Fruit fly (Drosophila melanogaster) whole organism, embryonic: Measurements from ENCODE around the gene CG11726.

ENCODE experiments used
- Atf3 ChIP-seq: fragments of 200-800 bp; sonication (Bioruptor generic); optimal IDR thresholded peaks from 3 replicates; lab custom pipeline; 2016; ENCODE audit warnings: missing biosample characterization, missing genetic modification characterization
- CG10959 ChIP-seq: fragments of 200-800 bp; sonication (Bioruptor generic); IDR thresholded peaks from 2 replicates; pipeline ENCODE4 v1.3.6; 2022; ENCODE audit warnings: missing biosample characterization, missing genetic modification characterization
- CG11085 ChIP-seq: fragments of 200-800 bp; sonication (Bioruptor generic); IDR thresholded peaks from 2 replicates; pipeline ENCODE4 v1.3.6; 2022; ENCODE audit warnings: missing biosample characterization, missing genetic modification characterization
- CG12219 ChIP-seq: fragments of 200-800 bp; sonication (Bioruptor generic); optimal IDR thresholded peaks from 3 replicates; lab custom pipeline; 2018; ENCODE audit warnings: missing biosample characterization, mild to moderate bottlenecking, missing genetic modification characterization
- CG12299 ChIP-seq: fragments of 200-800 bp; sonication (Bioruptor generic); optimal IDR thresholded peaks from 2 replicates; lab custom pipeline; 2018; ENCODE audit warnings: missing biosample characterization, mild to moderate bottlenecking, missing genetic modification characterization
- CG13123 ChIP-seq: fragments of 200-800 bp; sonication (Bioruptor generic); optimal IDR thresholded peaks from 2 replicates; lab custom pipeline; 2016; ENCODE audit warnings: missing biosample characterization, missing genetic modification characterization
- CG13775 ChIP-seq: fragments of 200-800 bp; sonication (Bioruptor generic); optimal IDR thresholded peaks from 3 replicates; lab custom pipeline; 2017; ENCODE audit warnings: missing biosample characterization, mild to moderate bottlenecking, missing genetic modification characterization
- CG14965 ChIP-seq: fragments of 200-800 bp; sonication (Bioruptor generic); optimal IDR thresholded peaks from 2 replicates; lab custom pipeline; 2016; ENCODE audit warnings: missing biosample characterization, missing genetic modification characterization, borderline replicate concordance
- CG16779 ChIP-seq: fragments of 200-800 bp; sonication (Bioruptor generic); IDR thresholded peaks from 2 replicates; pipeline ENCODE4 v1.3.6; 2022; ENCODE audit warnings: missing biosample characterization, missing genetic modification characterization
- CG17186 ChIP-seq: fragments of 200-800 bp; sonication (Bioruptor generic); optimal IDR thresholded peaks from 3 replicates; lab custom pipeline; 2017; ENCODE audit warnings: missing biosample characterization, missing genetic modification reagents, missing genetic modification characterization
- CG2120 ChIP-seq: fragments of 200-800 bp; sonication (Bioruptor generic); optimal IDR thresholded peaks from 3 replicates; lab custom pipeline; 2016; ENCODE audit warnings: missing biosample characterization, missing genetic modification characterization
- CG2712 ChIP-seq: fragments of 200-800 bp; optimal IDR thresholded peaks from 3 replicates; lab custom pipeline; 2019; ENCODE audit warnings: missing biosample characterization, mild to moderate bottlenecking, missing genetic modification characterization, moderate library complexity
- CG31365 ChIP-seq: fragments of 200-800 bp; sonication (Bioruptor generic); optimal IDR thresholded peaks from 2 replicates; lab custom pipeline; 2018; ENCODE audit warnings: missing biosample characterization, mild to moderate bottlenecking, missing genetic modification characterization
- CG6654 ChIP-seq: fragments of 200-800 bp; sonication (Bioruptor generic); optimal IDR thresholded peaks from 2 replicates; lab custom pipeline; 2017; ENCODE audit warnings: missing biosample characterization, mild to moderate bottlenecking, missing genetic modification characterization
- CG6683 ChIP-seq: fragments of 200-800 bp; sonication (Bioruptor generic); optimal IDR thresholded peaks from 2 replicates; lab custom pipeline; 2017; ENCODE audit warnings: missing biosample characterization, mild to moderate bottlenecking, missing genetic modification characterization, missing genetic modification reagents
- CG7556 ChIP-seq: fragments of 200-800 bp; sonication (Bioruptor generic); optimal IDR thresholded peaks from 2 replicates; lab custom pipeline; 2017; ENCODE audit warnings: missing biosample characterization, mild to moderate bottlenecking, missing genetic modification characterization
- Doc3 ChIP-seq: fragments of 200-800 bp; sonication (Bioruptor generic); IDR thresholded peaks from 3 replicates; pipeline ENCODE4 v1.3.6; 2022; ENCODE audit warnings: missing biosample characterization, missing genetic modification characterization; ENCODE audit not compliant: partially characterized antibody
- Ets65A ChIP-seq: fragments of 200-800 bp; sonication (Bioruptor generic); peaks from one replicate; lab custom pipeline; 2016; ENCODE audit warnings: missing biosample characterization, missing genetic modification characterization
- Fer1 ChIP-seq: fragments of 200-800 bp; sonication (Bioruptor generic); optimal IDR thresholded peaks from 2 replicates; lab custom pipeline; 2017; ENCODE audit warnings: missing biosample characterization, mild to moderate bottlenecking, missing genetic modification characterization
- HLH4C ChIP-seq: fragments of 200-800 bp; sonication (Bioruptor generic); IDR thresholded peaks from 3 replicates; pipeline ENCODE4 v1.3.6; 2022; ENCODE audit warnings: missing biosample characterization, missing genetic modification characterization; ENCODE audit not compliant: partially characterized antibody
- Hmr ChIP-seq: fragments of 200-800 bp; sonication (Bioruptor generic); optimal IDR thresholded peaks from 3 replicates; lab custom pipeline; 2017; ENCODE audit warnings: mild to moderate bottlenecking, missing biosample characterization, missing genetic modification reagents, missing genetic modification characterization
- Lim3 ChIP-seq: fragments of 200-800 bp; sonication (Bioruptor generic); IDR thresholded peaks from 2 replicates; pipeline ENCODE4 v1.3.6; 2022; ENCODE audit warnings: missing biosample characterization, missing genetic modification characterization
- Myb ChIP-seq: fragments of 200-800 bp; sonication (Bioruptor generic); optimal IDR thresholded peaks from 2 replicates; lab custom pipeline; 2016; ENCODE audit warnings: missing biosample characterization, missing genetic modification characterization
- NC2α ChIP-seq: fragments of 200-800 bp; sonication (Bioruptor generic); optimal IDR thresholded peaks from 2 replicates; lab custom pipeline; 2016; ENCODE audit warnings: missing biosample characterization, missing genetic modification characterization
- NK7.1 ChIP-seq: fragments of 200-800 bp; sonication (Bioruptor generic); optimal IDR thresholded peaks from 3 replicates; lab custom pipeline; 2016; ENCODE audit warnings: missing biosample characterization, missing genetic modification characterization
- Nf-YA ChIP-seq: fragments of 200-800 bp; sonication (Bioruptor generic); IDR thresholded peaks from 2 replicates; pipeline ENCODE4 v1.3.6; 2022; ENCODE audit warnings: missing biosample characterization, missing genetic modification characterization
- Nf-YB ChIP-seq: fragments of 200-800 bp; sonication (Bioruptor generic); optimal IDR thresholded peaks from 3 replicates; lab custom pipeline; 2019; ENCODE audit warnings: missing biosample characterization, mild to moderate bottlenecking, missing genetic modification characterization, moderate library complexity
- Sry-δ ChIP-seq: fragments of 200-800 bp; sonication (Bioruptor generic); optimal IDR thresholded peaks from 2 replicates; lab custom pipeline; 2016; ENCODE audit warnings: missing biosample characterization, missing genetic modification characterization
- Trl ChIP-seq, 3 experiments: fragments of >200 bp in 2 of 3; fragments of 200-800 bp in 1 of 3; sonication (Bioruptor generic) in 1 of 3; optimal IDR thresholded peaks; 2 replicates in 1 of 3; 3 replicates in 2 of 3; lab custom pipeline; 2016 to 2017; ENCODE audit warnings: missing biosample characterization in 1 of 3, missing genetic modification characterization in 1 of 3
- Xbp1 ChIP-seq: fragments of 200-800 bp; sonication (Bioruptor generic); optimal IDR thresholded peaks from 3 replicates; lab custom pipeline; 2016; ENCODE audit warnings: missing biosample characterization, mild to moderate bottlenecking, missing genetic modification characterization
- YL-1 ChIP-seq: fragments of 200-800 bp; sonication (Bioruptor generic); optimal IDR thresholded peaks from 3 replicates; lab custom pipeline; 2017; ENCODE audit warnings: missing biosample characterization, mild to moderate bottlenecking, missing genetic modification characterization
- al ChIP-seq: fragments of 200-800 bp; sonication (Bioruptor generic); IDR thresholded peaks from 2 replicates; pipeline ENCODE4 v1.3.6; 2022; ENCODE audit warnings: missing biosample characterization, missing genetic modification characterization
- ara ChIP-seq: fragments of 200-800 bp; sonication (Bioruptor generic); IDR thresholded peaks from 2 replicates; pipeline ENCODE4 v1.3.6; 2022; ENCODE audit warnings: missing biosample characterization, missing genetic modification characterization
- ash1 ChIP-seq: fragments of 200-800 bp; sonication (Bioruptor generic); optimal IDR thresholded peaks from 2 replicates; lab custom pipeline; 2018; ENCODE audit warnings: missing biosample characterization, mild to moderate bottlenecking, missing genetic modification characterization
- caup ChIP-seq: fragments of 200-800 bp; sonication (Bioruptor generic); optimal IDR thresholded peaks from 3 replicates; lab custom pipeline; 2017; ENCODE audit warnings: missing biosample characterization, mild to moderate bottlenecking, missing genetic modification characterization, moderate library complexity; ENCODE audit not compliant: severe bottlenecking
- corto ChIP-seq: fragments of 200-800 bp; sonication (Bioruptor generic); optimal IDR thresholded peaks from 2 replicates; lab custom pipeline; 2016; ENCODE audit warnings: missing biosample characterization, mild to moderate bottlenecking, missing genetic modification characterization, moderate library complexity
- dpn ChIP-seq, 2 experiments: fragments of 200-800 bp; sonication (Bioruptor generic); optimal IDR thresholded peaks; 3 replicates each; lab custom pipeline; 2016; ENCODE audit warnings: missing biosample characterization in 2 of 2, missing genetic modification characterization in 2 of 2
- fd3F ChIP-seq: fragments of 200-800 bp; sonication (Bioruptor generic); optimal IDR thresholded peaks from 2 replicates; lab custom pipeline; 2018; ENCODE audit warnings: missing biosample characterization, mild to moderate bottlenecking, missing genetic modification characterization, moderate library complexity
- gcm ChIP-seq: fragments of 200-800 bp; sonication (Bioruptor generic); optimal IDR thresholded peaks from 2 replicates; lab custom pipeline; 2019; ENCODE audit warnings: missing biosample characterization, mild to moderate bottlenecking, missing genetic modification characterization, moderate library complexity
- inv ChIP-seq: fragments of 200-800 bp; sonication (Bioruptor generic); IDR thresholded peaks from 2 replicates; pipeline ENCODE4 v1.3.6; 2022; ENCODE audit warnings: missing biosample characterization, missing genetic modification characterization; ENCODE audit not compliant: partially characterized antibody
- kni ChIP-seq: fragments of 200-800 bp; sonication (Bioruptor generic); optimal IDR thresholded peaks from 3 replicates; lab custom pipeline; 2017; ENCODE audit warnings: mild to moderate bottlenecking, missing biosample characterization, missing genetic modification reagents, missing genetic modification characterization
- maf-S ChIP-seq: fragments of 200-800 bp; sonication (Bioruptor generic); optimal IDR thresholded peaks from 2 replicates; lab custom pipeline; 2016; ENCODE audit warnings: missing biosample characterization, missing genetic modification characterization
- nerfin-1 ChIP-seq: fragments of 200-800 bp; sonication (Bioruptor generic); optimal IDR thresholded peaks from 3 replicates; lab custom pipeline; 2019; ENCODE audit warnings: missing biosample characterization, mild to moderate bottlenecking, missing genetic modification characterization, moderate library complexity
- p53 ChIP-seq: fragments of 200-800 bp; sonication (Bioruptor generic); optimal IDR thresholded peaks from 2 replicates; lab custom pipeline; 2016; ENCODE audit warnings: missing biosample characterization, missing genetic modification characterization
- pum ChIP-seq: fragments of 200-800 bp; sonication (Bioruptor generic); optimal IDR thresholded peaks from 2 replicates; lab custom pipeline; 2016; ENCODE audit warnings: missing biosample characterization, missing genetic modification characterization
- sima ChIP-seq: fragments of 200-800 bp; sonication (Bioruptor generic); optimal IDR thresholded peaks from 2 replicates; lab custom pipeline; 2016; ENCODE audit warnings: missing biosample characterization, missing genetic modification characterization
- ssp ChIP-seq: fragments of 200-800 bp; sonication (Bioruptor generic); IDR thresholded peaks from 2 replicates; pipeline ENCODE4 v1.3.6; 2022; ENCODE audit warnings: missing biosample characterization, missing genetic modification characterization
- toy ChIP-seq: fragments of 200-800 bp; sonication (Bioruptor generic); IDR thresholded peaks from 2 replicates; pipeline ENCODE4 v1.3.6; 2022; ENCODE audit warnings: missing biosample characterization, missing genetic modification characterization
- tx ChIP-seq: fragments of 200-800 bp; sonication (Bioruptor generic); optimal IDR thresholded peaks from 2 replicates; lab custom pipeline; 2016; ENCODE audit warnings: missing biosample characterization, missing genetic modification characterization

CG11726 gene

DNA sequence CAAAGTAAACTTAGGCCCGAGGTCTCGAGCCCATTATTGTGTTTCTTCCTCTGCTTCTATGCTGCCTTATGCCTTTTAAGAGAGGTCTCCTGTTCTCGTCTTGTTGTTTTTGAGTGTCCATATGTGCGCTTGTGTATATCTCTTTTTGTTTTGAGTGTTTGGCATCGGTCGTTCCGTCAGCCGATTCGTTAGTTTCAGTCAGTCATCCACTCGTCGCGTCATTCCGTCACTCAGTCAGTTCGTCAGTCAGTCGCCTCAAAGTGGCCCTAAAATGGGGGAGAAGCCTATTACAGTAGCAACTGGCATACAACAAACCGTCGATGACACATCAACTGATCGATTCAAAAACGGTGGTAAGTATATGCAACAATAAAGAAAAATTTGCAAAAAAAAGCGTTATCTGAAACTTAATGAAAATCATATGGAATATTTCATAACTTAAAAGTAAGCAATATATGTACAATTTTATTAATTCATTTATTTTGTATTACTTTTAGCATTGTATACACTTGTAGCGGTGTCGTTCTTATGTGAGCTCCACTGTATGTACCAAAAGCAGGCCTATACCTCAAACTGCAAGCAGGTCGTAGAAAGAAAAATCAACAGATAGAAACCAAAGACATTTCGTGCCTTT lies 23.7 kb downstream of the CG11726 start (continued):
- TF ChIP-seq CG10959 (GFP tag; lab: Robert Waterston, UW) (peak; percentile 94), CG13775 (GFP tag; lab: Kevin White, UChicago) (peak; percentile 91), caup (peak; percentile 81), Xbp1 (GFP tag; lab: Kevin White, UChicago) (peak; percentile 89), Lim3 (peak; percentile 96), Sry-δ (GFP tag; lab: Kevin White, UChicago) (peak; percentile 19), CG2712 (tag; lab: Kevin White, UChicago) (peak; percentile 98), Hmr (GFP tag; lab: Kevin White, UChicago) (peak; percentile 83), Ets65A (peak; percentile 98), ash1 (GFP tag; lab: Kevin White, UChicago) (no peak), CG6683 (GFP tag; lab: Kevin White, UChicago) (peak; percentile 82), Nf-YB (GFP tag; lab: Kevin White, UChicago) (peak; percentile 76), pum (peak; percentile 88), CG12299 (tag; lab: Kevin White, UChicago) (peak; percentile 87), ara (GFP tag; lab: Robert Waterston, UW) (peak; percentile 95), CG7556 (GFP tag; lab: Kevin White, UChicago) (peak; percentile 89), YL-1 (GFP tag; lab: Kevin White, UChicago) (peak; percentile 58), Doc3 (no peak), ssp (GFP tag; lab: Robert Waterston, UW) (peak; percentile 90), corto (no peak), CG13123 (GFP tag; lab: Kevin White, UChicago) (peak; percentile 62), p53 (no peak), CG6654 (GFP tag; lab: Kevin White, UChicago) (peak; percentile 86), dpn (GFP tag; optimal IDR thresholded peaks at IDR 0.05; lab: Kevin White, UChicago) (peak; percentile 84 to 91), fd3F (GFP tag; lab: Kevin White, UChicago) (peak; percentile 84), Fer1 (GFP tag; lab: Kevin White, UChicago) (peak; percentile 92), Atf3 (GFP tag; lab: Kevin White, UChicago) (peak; percentile 95), CG31365 (tag; lab: Kevin White, UChicago) (peak; percentile 67), NK7.1 (GFP tag; lab: Kevin White, UChicago) (peak; percentile 45), CG14965 (GFP tag; lab: Kevin White, UChicago) (peak; percentile 62), Nf-YA (GFP tag; lab: Robert Waterston, UW) (peak; percentile 84), CG2120 (peak; percentile 84), maf-S (GFP tag; lab: Kevin White, UChicago) (peak; percentile 74), toy (GFP tag; lab: Robert Waterston, UW) (peak; percentile 83), sima (GFP tag; lab: Kevin White, UChicago) (no peak), Myb (GFP tag; lab: Kevin White, UChicago) (peak; percentile 62), inv (GFP tag; lab: Robert Waterston, UW) (no peak), CG11085 (GFP tag; lab: Robert Waterston, UW) (peak; percentile 80), al (GFP tag; lab: Robert Waterston, UW) (peak; percentile 87), CG17186 (GFP tag; lab: Kevin White, UChicago) (peak; percentile 80), nerfin-1 (tag; lab: Kevin White, UChicago) (peak; percentile 95), CG12219 (GFP tag; lab: Kevin White, UChicago) (peak; percentile 94), Trl (optimal IDR thresholded peaks at IDR 0.05; lab: Kevin White, UChicago) (no peak), Trl (GFP tag; optimal IDR thresholded peaks at IDR 0.05; lab: Kevin White, UChicago) (peak; percentile 69), NC2α (peak; percentile 95), tx (peak; percentile 93), HLH4C (GFP tag; lab: Robert Waterston, UW) (no peak), gcm (GFP tag; lab: Kevin White, UChicago) (peak; percentile 93), kni (peak; percentile 71), CG16779 (GFP tag; lab: Robert Waterston, UW) (no peak; the same call in 1 of the 2 replicates)
